Fruit fly (Drosophila melanogaster): ENCODE data around the gene CG6415.

DNA sequence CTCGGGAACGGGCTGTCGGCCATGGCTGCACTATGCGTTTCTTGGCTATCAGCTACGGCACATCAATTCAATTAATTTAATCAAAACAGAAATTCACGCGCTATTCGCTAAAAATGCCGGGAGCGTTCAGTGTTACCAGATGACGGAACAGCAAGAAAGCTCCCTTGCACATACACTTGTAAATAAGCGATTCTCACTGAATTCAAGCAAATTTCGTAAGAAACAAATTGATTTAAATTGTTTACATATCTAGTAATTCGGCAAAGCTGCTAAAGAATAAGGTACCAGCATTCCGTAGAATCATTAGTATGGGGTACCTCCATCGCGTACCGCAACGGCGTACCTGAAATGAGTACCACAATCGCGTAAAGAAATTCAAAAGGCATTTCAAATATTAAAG is 32.5 kb downstream of the CG6415 start, which contains the start of gene Nup107:
- TF ChIP-seq CG8159 (tag; optimal IDR thresholded peaks at IDR 0.05) (no peak), EcR (GFP tag; optimal IDR thresholded peaks at IDR 0.05) (no peak)

Measured in whole organism, pupa.